Worm (Caenorhabditis elegans): Measurements from ENCODE around the gene T01C1.4.

DNA sequence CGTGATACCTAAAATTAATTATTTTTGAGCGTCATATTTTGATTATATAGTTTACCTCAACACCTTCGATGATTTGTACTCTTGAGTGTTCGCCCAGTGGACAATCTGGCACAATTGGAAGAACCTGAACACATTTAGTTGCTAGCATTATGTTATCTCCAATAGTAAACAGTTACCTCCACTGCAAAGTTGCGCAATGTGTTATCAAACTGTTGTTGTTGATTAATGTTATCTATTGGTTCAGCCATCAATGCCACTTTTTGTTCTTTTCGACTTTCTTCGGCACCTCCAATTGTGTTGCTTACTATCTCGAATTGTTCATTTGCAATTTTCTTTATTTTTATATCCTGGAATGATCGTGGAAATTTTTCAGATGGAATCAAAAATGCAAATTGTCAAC lies 37.6 kb upstream of the T01C1.4 start:
- no peak for TF ChIP-seq unc-86 (tag; optimal IDR thresholded peaks at IDR 0.05)
- TF ChIP-seq vab-15 (tag; optimal IDR thresholded peaks at IDR 0.05) = no peak
- no peak for TF ChIP-seq Y116A8C.19 (tag; optimal IDR thresholded peaks at IDR 0.05; ENCODE audit: borderline replicate concordance)
- no peak for TF ChIP-seq egl-13 (tag; optimal IDR thresholded peaks at IDR 0.05)
- TF ChIP-seq pqm-1 (tag; optimal IDR thresholded peaks at IDR 0.05) = no peak
- TF ChIP-seq nhr-90 (tag; optimal IDR thresholded peaks at IDR 0.05; ENCODE audit: poor library complexity) = no peak
- no peak for TF ChIP-seq egl-27 (tag; optimal IDR thresholded peaks at IDR 0.05)
- no peak for TF ChIP-seq mdl-1 (tag; optimal IDR thresholded peaks at IDR 0.05)
- TF ChIP-seq ces-1 (GFP tag; optimal IDR thresholded peaks at IDR 0.05) = no peak
- TF ChIP-seq nhr-11 (tag; optimal IDR thresholded peaks at IDR 0.05) = no peak
